Worm (Caenorhabditis elegans) whole organism, L4 larva: Measurements from ENCODE around the gene mut-7.

Experiments used
- F10B5.3 ChIP-seq: sonication (generic microtip); optimal IDR thresholded peaks from 2 replicates; lab custom pipeline; 2016; ENCODE audit warnings: mild to moderate bottlenecking, missing genetic modification characterization, missing compliant biosample characterization
- F37D6.2 ChIP-seq: sonication (generic microtip); optimal IDR thresholded peaks from 2 replicates; lab custom pipeline; 2016; ENCODE audit warnings: mild to moderate bottlenecking, missing genetic modification characterization, missing compliant biosample characterization
- F49E8.2 ChIP-seq: sonication (generic microtip); optimal IDR thresholded peaks from 2 replicates; lab custom pipeline; 2016; ENCODE audit warnings: missing compliant biosample characterization, mild to moderate bottlenecking, missing genetic modification characterization, borderline replicate concordance
- R02D3.7 ChIP-seq: fragments of 150-350 bp; sonication (generic microtip); optimal IDR thresholded peaks from 3 replicates; lab custom pipeline; 2014; ENCODE audit warnings: missing biosample characterization, missing genetic modification characterization
- T20F7.1 ChIP-seq: fragments of 200-800 bp; sonication (Bioruptor generic); optimal IDR thresholded peaks from 2 replicates; lab custom pipeline; 2018; ENCODE audit warnings: mild to moderate bottlenecking, missing genetic modification characterization, missing compliant biosample characterization
- Y48G9A.11 ChIP-seq: fragments of 200-800 bp; sonication (Bioruptor generic); IDR thresholded peaks from 2 replicates; pipeline ENCODE4 v1.3.6; 2022; ENCODE audit warnings: missing genetic modification reagents, missing genetic modification characterization, missing compliant biosample characterization
- ZK337.2 ChIP-seq: fragments of 200-800 bp; sonication (Bioruptor generic); IDR thresholded peaks from 2 replicates; pipeline ENCODE4 v1.3.6; 2022; ENCODE audit warnings: missing genetic modification reagents, missing genetic modification characterization, missing compliant biosample characterization
- aha-1 ChIP-seq: fragments of 150-350 bp; peaks from one replicate; lab custom pipeline; 2014; ENCODE audit warnings: missing biosample characterization, missing genetic modification characterization
- ama-1 ChIP-seq: fragments of 150-350 bp; optimal IDR thresholded peaks from 2 replicates; lab custom pipeline; 2014; ENCODE audit warnings: inconsistent platforms, mixed read lengths
- attf-4 ChIP-seq: sonication (generic microtip); optimal IDR thresholded peaks from 3 replicates; lab custom pipeline; 2017; ENCODE audit warnings: missing biosample characterization, missing genetic modification characterization
- ceh-20 ChIP-seq: fragments of 200-800 bp; sonication (Bioruptor generic); IDR thresholded peaks from 2 replicates; pipeline ENCODE4 v1.3.6; 2022; ENCODE audit warnings: missing genetic modification reagents, missing genetic modification characterization, missing compliant biosample characterization
- ceh-32 ChIP-seq: sonication (generic microtip); optimal IDR thresholded peaks from 2 replicates; lab custom pipeline; 2016; ENCODE audit warnings: mild to moderate bottlenecking, missing genetic modification characterization, missing compliant biosample characterization; ENCODE audit not compliant: poor library complexity
- ceh-44 ChIP-seq: fragments of 200-800 bp; sonication (Bioruptor generic); IDR thresholded peaks from 2 replicates; pipeline ENCODE4 v1.3.6; 2022; ENCODE audit warnings: missing genetic modification reagents, missing genetic modification characterization, missing compliant biosample characterization
- cey-2 ChIP-seq: sonication (generic microtip); optimal IDR thresholded peaks from 3 replicates; lab custom pipeline; 2017; ENCODE audit warnings: missing genetic modification characterization, mild to moderate bottlenecking, missing compliant biosample characterization, antibody characterized with exemption, borderline replicate concordance; ENCODE audit not compliant: insufficient read depth
- daf-16 ChIP-seq, 3 experiments: sonication (generic microtip); optimal IDR thresholded peaks; 2 replicates each; lab custom pipeline; 2016 to 2017; ENCODE audit warnings: missing genetic modification characterization in 3 of 3, missing genetic modification reagents in 3 of 3, mild to moderate bottlenecking in 2 of 3, missing compliant biosample characterization in 2 of 3, missing biosample characterization in 1 of 3, moderate library complexity in 1 of 3
- daf-8 ChIP-seq: fragments of 200-800 bp; sonication (Bioruptor generic); IDR thresholded peaks from 2 replicates; pipeline ENCODE4 v1.3.6; 2022; ENCODE audit warnings: missing genetic modification characterization, missing compliant biosample characterization
- dmd-8 ChIP-seq: fragments of 200-800 bp; sonication (Bioruptor generic); IDR thresholded peaks from 2 replicates; pipeline ENCODE4 v1.3.6; 2022; ENCODE audit warnings: missing genetic modification characterization, missing compliant biosample characterization
- dmd-9 ChIP-seq: fragments of 200-800 bp; sonication (Bioruptor generic); IDR thresholded peaks from 2 replicates; pipeline ENCODE4 v1.3.6; 2022; ENCODE audit warnings: missing genetic modification reagents, missing genetic modification characterization, missing compliant biosample characterization
- duxl-1 ChIP-seq: sonication (generic microtip); optimal IDR thresholded peaks from 2 replicates; lab custom pipeline; 2016; ENCODE audit warnings: mild to moderate bottlenecking, missing genetic modification characterization, moderate library complexity, missing compliant biosample characterization; ENCODE audit not compliant: poor library complexity
- gei-8 ChIP-seq: fragments of 200-800 bp; sonication (Bioruptor generic); optimal IDR thresholded peaks from 2 replicates; lab custom pipeline; 2018; ENCODE audit warnings: mild to moderate bottlenecking, missing genetic modification characterization, missing compliant biosample characterization
- hif-1 ChIP-seq, 2 experiments: sonication (generic microtip); optimal IDR thresholded peaks; 2 replicates each; lab custom pipeline; 2016 to 2017; ENCODE audit warnings: missing compliant biosample characterization in 2 of 2, missing genetic modification characterization in 2 of 2, missing genetic modification reagents in 2 of 2, missing genotype in 2 of 2, mild to moderate bottlenecking in 1 of 2
- hlh-11 ChIP-seq: fragments of 200-800 bp; sonication (Bioruptor generic); optimal IDR thresholded peaks from 2 replicates; lab custom pipeline; 2018; ENCODE audit warnings: mild to moderate bottlenecking, missing genetic modification characterization, missing compliant biosample characterization
- hmg-1.1 ChIP-seq: fragments of 200-800 bp; sonication (Bioruptor generic); IDR thresholded peaks from 2 replicates; pipeline ENCODE4 v1.3.6; 2022; ENCODE audit warnings: missing genetic modification reagents, missing genetic modification characterization, missing compliant biosample characterization
- jun-1 ChIP-seq: fragments of 150-350 bp; optimal IDR thresholded peaks from 2 replicates; lab custom pipeline; 2014; ENCODE audit warnings: missing biosample characterization, missing genetic modification reagents, missing genetic modification characterization
- lin-13 ChIP-seq: fragments of 150-350 bp; optimal IDR thresholded peaks from 2 replicates; lab custom pipeline; 2014; ENCODE audit warnings: missing biosample characterization, missing genetic modification reagents, missing genetic modification characterization
- lin-29 ChIP-seq: fragments of 200-800 bp; sonication (Bioruptor generic); IDR thresholded peaks from 2 replicates; pipeline ENCODE4 v1.3.6; 2022; ENCODE audit warnings: missing genetic modification reagents, missing genetic modification characterization, missing compliant biosample characterization
- lin-38 ChIP-seq: fragments of 200-800 bp; sonication (Bioruptor generic); IDR thresholded peaks from 2 replicates; pipeline ENCODE4 v1.3.6; 2022; ENCODE audit warnings: missing genetic modification reagents, missing genetic modification characterization, missing compliant biosample characterization
- lir-3 ChIP-seq: sonication (generic microtip); optimal IDR thresholded peaks from 2 replicates; lab custom pipeline; 2016; ENCODE audit warnings: mild to moderate bottlenecking, missing genetic modification characterization, missing compliant biosample characterization
- mdt-29 ChIP-seq: fragments of 200-800 bp; sonication (Bioruptor generic); IDR thresholded peaks from 2 replicates; pipeline ENCODE4 v1.3.6; 2022; ENCODE audit warnings: missing genetic modification reagents, missing genetic modification characterization, missing compliant biosample characterization
- mep-1 ChIP-seq: fragments of 150-350 bp; sonication (generic microtip); optimal IDR thresholded peaks from 3 replicates; lab custom pipeline; 2014; ENCODE audit warnings: missing biosample characterization, missing genetic modification characterization
- mes-2 ChIP-seq: sonication (generic microtip); optimal IDR thresholded peaks from 2 replicates; lab custom pipeline; 2016; ENCODE audit warnings: missing genotype, mild to moderate bottlenecking, missing genetic modification characterization, missing compliant biosample characterization; ENCODE audit not compliant: poor library complexity, severe bottlenecking
- nhr-111 ChIP-seq: fragments of 200-800 bp; sonication (Bioruptor generic); optimal IDR thresholded peaks from 2 replicates; lab custom pipeline; 2018; ENCODE audit warnings: mild to moderate bottlenecking, missing genetic modification characterization, missing compliant biosample characterization
- nhr-25 ChIP-seq: sonication (generic microtip); optimal IDR thresholded peaks from 2 replicates; lab custom pipeline; 2017; ENCODE audit warnings: missing genetic modification characterization, mild to moderate bottlenecking, missing compliant biosample characterization, antibody characterized with exemption, moderate library complexity, borderline replicate concordance; ENCODE audit not compliant: insufficient read depth
- nhr-28 ChIP-seq: fragments of 150-350 bp; optimal IDR thresholded peaks from 2 replicates; lab custom pipeline; 2014; ENCODE audit warnings: missing biosample characterization, missing genetic modification characterization
- nhr-42 ChIP-seq: fragments of 200-800 bp; sonication (Bioruptor generic); IDR thresholded peaks from 2 replicates; pipeline ENCODE4 v1.3.6; 2022; ENCODE audit warnings: missing genetic modification characterization, missing compliant biosample characterization
- nhr-48 ChIP-seq: sonication (generic microtip); optimal IDR thresholded peaks from 2 replicates; lab custom pipeline; 2016; ENCODE audit warnings: mild to moderate bottlenecking, missing genetic modification characterization, missing compliant biosample characterization
- pha-4 ChIP-seq, 2 experiments: fragments of 150-350 bp in 1 of 2; fragments of 200-800 bp in 1 of 2; sonication (Bioruptor generic) in 1 of 2; IDR thresholded peaks in 1 of 2; optimal IDR thresholded peaks in 1 of 2; 2 replicates each; pipeline versions ENCODE4 v1.3.6 to Lab custom; 2014 to 2022; ENCODE audit warnings: missing genetic modification characterization in 2 of 2, missing genetic modification reagents in 2 of 2, missing biosample characterization in 1 of 2, missing compliant biosample characterization in 1 of 2
- spr-1 ChIP-seq: sonication (generic microtip); optimal IDR thresholded peaks from 2 replicates; lab custom pipeline; 2016; ENCODE audit warnings: mild to moderate bottlenecking, missing genetic modification characterization, missing compliant biosample characterization
- tag-97 ChIP-seq: fragments of 200-800 bp; sonication (Bioruptor generic); IDR thresholded peaks from 2 replicates; pipeline ENCODE4 v1.3.6; 2022; ENCODE audit warnings: missing genetic modification characterization, missing compliant biosample characterization
- unc-62 ChIP-seq, 3 experiments: fragments of 150-350 bp in 1 of 3; sonication (generic microtip); optimal IDR thresholded peaks in 2 of 3; peaks in 1 of 3; 1 replicate in 1 of 3; 2 replicates in 2 of 3; lab custom pipeline; 2014 to 2017; ENCODE audit warnings: missing biosample characterization in 3 of 3, missing genetic modification characterization in 3 of 3, missing genetic modification reagents in 3 of 3, missing genotype in 1 of 3

The mut-7 gene

ce11 chrIII:9528824-9529223 lies 13.4 kb downstream of the mut-7 start, which contains the start of gene ZK1098.2 (continued):
- no peak for TF ChIP-seq Y48G9A.11
- no peak for TF ChIP-seq nhr-25 (tag; lab: Kevin White, UChicago)
- TF ChIP-seq F10B5.3 (tag; lab: Kevin White, UChicago), result no peak
- no peak for TF ChIP-seq lin-13 (GFP tag; lab: Kevin White, UChicago)
- no peak for TF ChIP-seq gei-8 (GFP tag; lab: Kevin White, UChicago)
- TF ChIP-seq nhr-111 (GFP tag; lab: Kevin White, UChicago), result no peak
- TF ChIP-seq ZK337.2, result no peak
- peak in 1 of 2 experiments; percentile 50 for TF ChIP-seq hif-1 (tag; optimal IDR thresholded peaks at IDR 0.05; lab: Kevin White, UChicago)
- no peak for TF ChIP-seq jun-1
- no peak for TF ChIP-seq lir-3
- TF ChIP-seq cey-2, result no peak
- no peak for TF ChIP-seq dmd-8 (GFP tag; lab: Robert Waterston, UW)
- no peak for TF ChIP-seq F37D6.2
- no peak for TF ChIP-seq nhr-42 (GFP tag; lab: Robert Waterston, UW)
- TF ChIP-seq aha-1 (tag; lab: Kevin White, UChicago), result no peak
- no peak for TF ChIP-seq nhr-28 (tag; lab: Kevin White, UChicago)
- TF ChIP-seq R02D3.7 (tag; lab: Kevin White, UChicago), result no peak
- no peak for TF ChIP-seq hlh-11 (tag; lab: Kevin White, UChicago)
- no peak for TF ChIP-seq spr-1 (tag; lab: Kevin White, UChicago)
- TF ChIP-seq ceh-32, result no peak
- TF ChIP-seq tag-97 (GFP tag; lab: Robert Waterston, UW), result no peak
- no peak for TF ChIP-seq ama-1 (lab: Kevin White, UChicago)
- no peak for TF ChIP-seq F49E8.2 (tag; lab: Kevin White, UChicago)
- TF ChIP-seq attf-4 (tag; lab: Kevin White, UChicago), result no peak
- TF ChIP-seq duxl-1, result no peak
- no peak for TF ChIP-seq pha-4 (GFP tag; IDR thresholded peaks at IDR 0.05; lab: Robert Waterston, UW)
- TF ChIP-seq pha-4 (tag; optimal IDR thresholded peaks at IDR 0.05; lab: Kevin White, UChicago), result no peak
- TF ChIP-seq unc-62 (GFP tag; optimal IDR thresholded peaks at IDR 0.05 in 1 of 2; lab: Kevin White, UChicago), result no peak
- no peak for TF ChIP-seq unc-62 (tag; optimal IDR thresholded peaks at IDR 0.05; lab: Kevin White, UChicago)
- no peak for TF ChIP-seq hmg-1.1 (GFP tag; lab: Robert Waterston, UW)
- no peak for TF ChIP-seq ceh-44 (GFP tag; lab: Robert Waterston, UW)
- TF ChIP-seq lin-38 (GFP tag; lab: Robert Waterston, UW), result peak; percentile 51
- TF ChIP-seq mdt-29 (GFP tag; lab: Robert Waterston, UW), result no peak
- TF ChIP-seq daf-16 (GFP tag; optimal IDR thresholded peaks at IDR 0.05; lab: Kevin White, UChicago), result no peak
- TF ChIP-seq daf-16 (tag; optimal IDR thresholded peaks at IDR 0.05; lab: Kevin White, UChicago), result no peak
- TF ChIP-seq daf-8 (GFP tag; lab: Robert Waterston, UW), result no peak
- no peak for TF ChIP-seq ceh-20 (GFP tag; lab: Robert Waterston, UW)
- TF ChIP-seq nhr-48 (tag; lab: Kevin White, UChicago), result no peak
- no peak for TF ChIP-seq lin-29
- TF ChIP-seq mes-2 (tag; lab: Kevin White, UChicago), result peak; percentile 51
- TF ChIP-seq T20F7.1 (GFP tag; lab: Kevin White, UChicago), result no peak
- peak; percentile 11 for TF ChIP-seq mep-1 (tag; lab: Kevin White, UChicago)
- no peak for TF ChIP-seq dmd-9 (GFP tag; lab: Robert Waterston, UW)
